Worm (Caenorhabditis elegans): ENCODE results near the gene sucl-2.

ce11 chrIII:900134-900533 lies 1.1 kb downstream of the sucl-2 start:
- TF ChIP-seq pat-9 (tag; optimal IDR thresholded peaks at IDR 0.05) (no peak), ceh-6 (GFP tag; optimal IDR thresholded peaks at IDR 0.05) (no peak), tbx-2 (tag; optimal IDR thresholded peaks at IDR 0.05) (no peak), fkh-10 (GFP tag; optimal IDR thresholded peaks at IDR 0.05) (no peak), unc-55 (GFP tag; optimal IDR thresholded peaks at IDR 0.05) (no peak), pqm-1 (tag; optimal IDR thresholded peaks at IDR 0.05) (no peak), syd-9 (tag; optimal IDR thresholded peaks at IDR 0.05) (no peak), npax-4 (tag; optimal IDR thresholded peaks at IDR 0.05) (no peak), nhr-11 (tag; optimal IDR thresholded peaks at IDR 0.05) (no peak), pag-3 (tag; optimal IDR thresholded peaks at IDR 0.05; ENCODE audit: borderline replicate concordance) (no peak), mec-3 (tag; optimal IDR thresholded peaks at IDR 0.05; ENCODE audit: borderline replicate concordance) (no peak), pax-1 (tag; optimal IDR thresholded peaks at IDR 0.05) (no peak), rnt-1 (tag; optimal IDR thresholded peaks at IDR 0.05) (no peak), F13H6.1 (tag; optimal IDR thresholded peaks at IDR 0.05) (no peak)

Measured in whole organism, late embryonic.